Fruit fly (Drosophila melanogaster) whole organism, wandering third instar larva: ENCODE measurements around the gene CG15818.
A peak's percentile ranks its signal among the peaks of the same experiment; 100 is the strongest.

Source experiments
- Abd-B ChIP-seq: fragments of >200 bp; optimal IDR thresholded peaks from 2 replicates; lab custom pipeline; 2017; ENCODE audit warnings: missing biosample characterization, missing genetic modification characterization
- CG32264 ChIP-seq: fragments of 200-800 bp; sonication (Bioruptor generic); optimal IDR thresholded peaks from 2 replicates; lab custom pipeline; 2016; ENCODE audit warnings: missing biosample characterization, missing genetic modification characterization
- CG9705 ChIP-seq: fragments of 200-800 bp; sonication (Bioruptor generic); optimal IDR thresholded peaks from 2 replicates; lab custom pipeline; 2018; ENCODE audit warnings: missing biosample characterization, mild to moderate bottlenecking, missing genetic modification characterization
- CrebA ChIP-seq: fragments of 200-800 bp; sonication (Bioruptor generic); optimal IDR thresholded peaks from 2 replicates; lab custom pipeline; 2016; ENCODE audit warnings: missing biosample characterization, mild to moderate bottlenecking, missing genetic modification characterization, borderline replicate concordance
- Dfd ChIP-seq: fragments of >200 bp; optimal IDR thresholded peaks from 2 replicates; lab custom pipeline; 2017; ENCODE audit warnings: missing biosample characterization, missing genetic modification characterization
- Dif ChIP-seq: fragments of 200-275, 200-300 bp; sonication (Bioruptor generic); optimal IDR thresholded peaks from 2 replicates; lab custom pipeline; 2018; ENCODE audit warnings: missing biosample characterization, missing genetic modification characterization; ENCODE audit not compliant: partially characterized antibody
- GATAd ChIP-seq: sonication (Bioruptor generic); optimal IDR thresholded peaks from 2 replicates; lab custom pipeline; 2016; ENCODE audit warnings: missing biosample characterization, missing genetic modification characterization
- HLH106 ChIP-seq: fragments of 200-800 bp; optimal IDR thresholded peaks from 3 replicates; lab custom pipeline; 2019; ENCODE audit warnings: missing biosample characterization, mild to moderate bottlenecking, missing genetic modification characterization, moderate library complexity
- Hnf4 ChIP-seq: fragments of 200-800 bp; sonication (Bioruptor generic); optimal IDR thresholded peaks from 2 replicates; lab custom pipeline; 2016; ENCODE audit warnings: missing biosample characterization, mild to moderate bottlenecking, missing genetic modification characterization
- Hr78 ChIP-seq: fragments of >200 bp; optimal IDR thresholded peaks from 2 replicates; lab custom pipeline; 2017; ENCODE audit warnings: missing biosample characterization, missing genetic modification characterization
- Hr83 ChIP-seq: fragments of 200-300 bp; sonication (Bioruptor generic); optimal IDR thresholded peaks from 2 replicates; lab custom pipeline; 2016; ENCODE audit warnings: missing biosample characterization, mild to moderate bottlenecking, missing genetic modification characterization, moderate library complexity; ENCODE audit not compliant: poor library complexity, severe bottlenecking
- Jra ChIP-seq: sonication (Bioruptor generic); optimal IDR thresholded peaks from 2 replicates; lab custom pipeline; 2016; ENCODE audit warnings: missing biosample characterization, missing genetic modification characterization
- Mio ChIP-seq: sonication (Bioruptor generic); optimal IDR thresholded peaks from 2 replicates; lab custom pipeline; 2016; ENCODE audit warnings: missing biosample characterization, missing genetic modification characterization
- Myc ChIP-seq: fragments of >200 bp; optimal IDR thresholded peaks from 2 replicates; lab custom pipeline; 2017
- N ChIP-seq: fragments of >200 bp; optimal IDR thresholded peaks from 2 replicates; lab custom pipeline; 2018; ENCODE audit warnings: missing biosample characterization, missing external identifiers, missing genetic modification characterization
- OdsH ChIP-seq: fragments of 200-800 bp; sonication (Bioruptor generic); optimal IDR thresholded peaks from 2 replicates; lab custom pipeline; 2016; ENCODE audit warnings: missing biosample characterization, mild to moderate bottlenecking, missing genetic modification characterization
- Rel ChIP-seq, 2 experiments: fragments of 200-800 bp; sonication (Bioruptor generic) in 1 of 2; optimal IDR thresholded peaks; 2 replicates in 1 of 2; 3 replicates in 1 of 2; lab custom pipeline; 2016 to 2019; ENCODE audit warnings: mild to moderate bottlenecking in 2 of 2, missing biosample characterization in 2 of 2, missing genetic modification characterization in 2 of 2, moderate library complexity in 1 of 2
- Sp1 ChIP-seq: fragments of 200-800 bp; sonication (Bioruptor generic); optimal IDR thresholded peaks from 3 replicates; lab custom pipeline; 2019; ENCODE audit warnings: missing biosample characterization, mild to moderate bottlenecking, missing genetic modification characterization, moderate library complexity
- Vsx2 ChIP-seq: fragments of 200-300, 225-300 bp; sonication (Bioruptor generic); optimal IDR thresholded peaks from 2 replicates; lab custom pipeline; 2018; ENCODE audit warnings: missing biosample characterization, missing genetic modification characterization; ENCODE audit not compliant: partially characterized antibody
- br ChIP-seq: fragments of 200-800 bp; sonication (Bioruptor generic); optimal IDR thresholded peaks from 2 replicates; lab custom pipeline; 2016; ENCODE audit warnings: missing biosample characterization, missing genetic modification characterization
- brk ChIP-seq: fragments of 200-800 bp; sonication (Bioruptor generic); optimal IDR thresholded peaks from 2 replicates; lab custom pipeline; 2016; ENCODE audit warnings: missing biosample characterization, mild to moderate bottlenecking, missing genetic modification characterization
- dl ChIP-seq, 2 experiments: fragments of 175-275, 200-275 bp in 1 of 2; fragments of 200-275 bp in 1 of 2; sonication (Bioruptor generic); optimal IDR thresholded peaks; lab custom pipeline; 2018; ENCODE audit warnings: mild to moderate bottlenecking in 2 of 2, missing biosample characterization in 2 of 2, missing genetic modification characterization in 2 of 2, moderate library complexity in 2 of 2; ENCODE audit not compliant: partially characterized antibody in 2 of 2, insufficient read depth in 1 of 2
- dmrt93B ChIP-seq: fragments of 200-800 bp; sonication (Bioruptor generic); optimal IDR thresholded peaks from 2 replicates; lab custom pipeline; 2018; ENCODE audit warnings: missing biosample characterization, mild to moderate bottlenecking, missing genetic modification characterization
- dsf ChIP-seq: sonication (Bioruptor generic); optimal IDR thresholded peaks from 2 replicates; lab custom pipeline; 2016; ENCODE audit warnings: missing biosample characterization, missing genetic modification characterization, borderline replicate concordance
- ey ChIP-seq: fragments of 200-800 bp; sonication (Bioruptor generic); optimal IDR thresholded peaks from 2 replicates; lab custom pipeline; 2016; ENCODE audit warnings: missing biosample characterization, missing genetic modification characterization
- foxo ChIP-seq, 2 experiments: fragments of 200-800 bp; sonication (Bioruptor generic); optimal IDR thresholded peaks; 2 replicates in 1 of 2; 3 replicates in 1 of 2; lab custom pipeline; 2016 to 2017; ENCODE audit warnings: missing biosample characterization in 2 of 2, missing genetic modification characterization in 2 of 2
- fru ChIP-seq: fragments of 200-800 bp; sonication (Bioruptor generic); optimal IDR thresholded peaks from 3 replicates; lab custom pipeline; 2016; ENCODE audit warnings: missing biosample characterization, mild to moderate bottlenecking, missing genetic modification characterization
- h ChIP-seq: fragments of 200-800 bp; sonication (Bioruptor generic); optimal IDR thresholded peaks from 3 replicates; lab custom pipeline; 2016; ENCODE audit warnings: missing biosample characterization, mild to moderate bottlenecking, missing genetic modification characterization
- jim ChIP-seq: fragments of 175-275, 200-325 bp; sonication (Bioruptor generic); optimal IDR thresholded peaks from 2 replicates; lab custom pipeline; 2016; ENCODE audit warnings: missing biosample characterization, mild to moderate bottlenecking, missing genetic modification characterization
- lola ChIP-seq: fragments of >200 bp; optimal IDR thresholded peaks from 2 replicates; lab custom pipeline; 2017; ENCODE audit warnings: missing biosample characterization, missing genetic modification characterization
- pan ChIP-seq: fragments of >200 bp; optimal IDR thresholded peaks from 2 replicates; lab custom pipeline; 2017
- psq ChIP-seq: fragments of 200-800 bp; sonication (Bioruptor generic); optimal IDR thresholded peaks from 3 replicates; lab custom pipeline; 2017; ENCODE audit warnings: missing biosample characterization, mild to moderate bottlenecking, missing genetic modification characterization, moderate library complexity
- rgr ChIP-seq: fragments of 200-800 bp; sonication (Bioruptor generic); optimal IDR thresholded peaks from 3 replicates; lab custom pipeline; 2016; ENCODE audit warnings: missing biosample characterization, mild to moderate bottlenecking, missing genetic modification characterization
- sage ChIP-seq: fragments of 200-800 bp; sonication (Bioruptor generic); optimal IDR thresholded peaks from 2 replicates; lab custom pipeline; 2016; ENCODE audit warnings: missing biosample characterization, mild to moderate bottlenecking, missing genetic modification characterization
- sv ChIP-seq: fragments of 200-800 bp; sonication (Bioruptor generic); optimal IDR thresholded peaks from 3 replicates; lab custom pipeline; 2016; ENCODE audit warnings: missing biosample characterization, missing genetic modification characterization
- tai ChIP-seq: sonication (Bioruptor generic); optimal IDR thresholded peaks from 2 replicates; lab custom pipeline; 2016; ENCODE audit warnings: missing biosample characterization, missing genetic modification characterization
- usp ChIP-seq: fragments of >200 bp; optimal IDR thresholded peaks from 2 replicates; lab custom pipeline; 2017; ENCODE audit warnings: missing biosample characterization, missing genetic modification characterization
- woc ChIP-seq: sonication (Bioruptor generic); optimal IDR thresholded peaks from 2 replicates; lab custom pipeline; 2016; ENCODE audit warnings: missing biosample characterization, mild to moderate bottlenecking, missing genetic modification characterization

The CG15818 gene

DNA sequence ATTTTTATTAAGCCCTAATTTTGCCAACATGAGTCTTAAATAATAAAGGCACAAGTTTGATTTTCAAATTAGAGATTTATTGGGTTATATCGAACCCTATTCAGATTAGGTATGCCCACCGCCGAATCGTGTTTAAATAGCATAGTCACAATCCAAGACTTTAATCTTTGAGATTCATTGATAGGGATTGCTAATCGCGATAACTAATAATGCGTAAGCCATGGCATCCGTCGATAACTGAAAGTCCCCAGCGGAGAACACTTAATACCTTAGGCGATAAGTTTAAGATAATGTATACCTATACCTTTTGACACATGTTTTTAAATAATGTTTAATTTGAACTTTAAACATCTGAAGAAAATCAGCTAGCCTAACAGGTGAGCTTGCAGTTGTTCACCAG lies 24.8 kb downstream of the CG15818 start:
- TF ChIP-seq h (GFP tag; lab: Kevin White, UChicago) (no peak), ey (no peak), Hnf4 (GFP tag; lab: Kevin White, UChicago) (no peak), sage (GFP tag; lab: Kevin White, UChicago) (no peak), usp (no peak), Mio (GFP tag; lab: Kevin White, UChicago) (no peak), lola (GFP tag; lab: Kevin White, UChicago) (no peak), foxo (GFP tag; optimal IDR thresholded peaks at IDR 0.05; lab: Kevin White, UChicago) (no peak), fru (GFP tag; lab: Kevin White, UChicago) (no peak), CrebA (GFP tag; lab: Kevin White, UChicago) (no peak), woc (GFP tag; lab: Kevin White, UChicago) (no peak), HLH106 (no peak)

DNA sequence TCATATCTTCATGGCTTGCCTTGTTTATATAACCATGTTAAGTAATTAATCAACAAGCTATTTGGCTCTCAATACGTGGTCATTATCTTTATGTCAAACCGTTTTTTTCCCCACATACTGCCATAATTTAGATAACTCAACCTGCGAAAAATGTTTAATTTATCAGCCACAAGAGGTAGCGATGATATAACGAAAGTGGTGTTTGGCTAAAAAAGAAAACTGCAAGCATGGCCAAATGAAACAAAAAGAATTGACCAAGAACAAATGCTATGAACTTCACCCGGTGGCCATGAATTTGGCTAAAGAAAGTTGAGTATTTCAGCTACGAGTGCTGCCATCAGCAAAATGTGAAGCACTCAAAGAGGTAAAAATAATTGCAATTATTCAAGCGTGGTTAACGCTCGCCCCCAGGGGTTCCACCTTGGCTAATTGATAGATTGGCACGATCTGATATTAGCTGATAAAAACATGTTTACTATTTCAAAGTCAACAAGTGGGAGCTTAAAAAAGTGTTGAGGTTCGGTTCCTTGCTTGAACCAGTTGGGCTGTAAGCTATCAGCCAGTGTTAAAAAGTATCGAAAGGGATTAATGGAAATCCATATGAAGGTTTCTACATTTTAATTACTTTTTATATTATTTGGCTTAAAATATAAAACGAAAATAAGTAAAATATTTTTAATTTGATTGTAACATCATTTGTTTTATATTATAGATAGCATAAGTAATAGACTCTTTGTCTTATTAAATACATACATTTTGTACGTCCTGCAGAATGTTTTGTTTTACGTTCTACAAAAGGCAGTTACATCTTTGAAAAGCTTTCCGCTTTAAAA lies 26.0 kb downstream of the CG15818 start:
- TF ChIP-seq dl (GFP tag; optimal IDR thresholded peaks at IDR 0.05; lab: Kevin White, UChicago; ENCODE audit: insufficient read depth in 1 of 2, partially characterized antibody in 2 of 2) (no peak), Hnf4 (GFP tag; lab: Kevin White, UChicago) (peak; percentile 62), psq (peak; percentile 35), Hr83 (GFP tag; lab: Kevin White, UChicago) (peak; percentile 96), ey (peak; percentile 21), Dfd (GFP tag; lab: Kevin White, UChicago) (no peak), sage (GFP tag; lab: Kevin White, UChicago) (no peak), CrebA (GFP tag; lab: Kevin White, UChicago) (no peak), Dif (GFP tag; lab: Kevin White, UChicago) (no peak), rgr (GFP tag; lab: Kevin White, UChicago) (peak; percentile 50), woc (GFP tag; lab: Kevin White, UChicago) (no peak), CG9705 (peak; percentile 37), Abd-B (GFP tag; lab: Kevin White, UChicago) (no peak), pan (lab: Kevin White, UChicago) (no peak), Mio (GFP tag; lab: Kevin White, UChicago) (no peak), Hr78 (GFP tag; lab: Kevin White, UChicago) (no peak), fru (GFP tag; lab: Kevin White, UChicago) (peak; percentile 37), br (GFP tag; lab: Kevin White, UChicago) (peak; percentile 24), usp (no peak), HLH106 (peak; percentile 39), sv (GFP tag; lab: Kevin White, UChicago) (peak; percentile 74), OdsH (GFP tag; lab: Kevin White, UChicago) (peak; percentile 40), N (GFP tag; lab: Kevin White, UChicago) (no peak), Vsx2 (GFP tag; lab: Kevin White, UChicago) (no peak), dsf (GFP tag; lab: Kevin White, UChicago) (peak; percentile 11), brk (peak; percentile 51), foxo (GFP tag; optimal IDR thresholded peaks at IDR 0.05; lab: Kevin White, UChicago) (peak in 1 of 2 experiments; percentile 49), dmrt93B (GFP tag; lab: Kevin White, UChicago) (peak; percentile 39), jim (peak; percentile 44), lola (GFP tag; lab: Kevin White, UChicago) (no peak), Jra (no peak), h (GFP tag; lab: Kevin White, UChicago) (peak; percentile 49), Myc (lab: Kevin White, UChicago) (no peak), Sp1 (GFP tag; lab: Kevin White, UChicago) (no peak), CG32264 (no peak), GATAd (GFP tag; lab: Kevin White, UChicago) (no peak), Rel (GFP tag; optimal IDR thresholded peaks at IDR 0.05; lab: Kevin White, UChicago) (no peak), Rel (tag; optimal IDR thresholded peaks at IDR 0.05; lab: Kevin White, UChicago) (no peak), tai (peak; percentile 47)
